Worm (Caenorhabditis elegans): ENCODE measurements around the gene F23A7.3.

DNA sequence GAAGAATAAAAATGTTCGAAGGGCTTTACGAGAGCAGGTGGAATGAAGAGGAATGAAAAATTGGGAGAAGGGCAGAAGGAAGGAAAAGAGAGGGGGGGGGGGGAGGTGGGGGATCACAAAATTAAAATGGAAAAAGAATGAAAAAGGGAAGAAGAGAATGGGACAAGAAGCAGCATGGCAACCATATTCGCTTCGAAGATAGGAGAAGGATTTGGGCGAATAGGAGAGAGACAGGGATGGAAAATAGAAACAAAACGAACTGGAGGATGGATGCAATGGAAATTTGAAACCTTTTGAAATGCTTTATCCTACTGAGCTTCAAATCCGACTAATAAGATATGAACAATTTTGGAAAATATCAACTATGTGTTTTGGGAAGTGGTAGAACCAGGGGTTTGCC, 30.9 kb downstream of the F23A7.3 start, which contains the start of gene W10G6.6:
- no peak for TF ChIP-seq nhr-90 (tag; optimal IDR thresholded peaks at IDR 0.05)
- no peak for TF ChIP-seq madf-8 (GFP tag; conservative IDR thresholded peaks at IDR 0.05)
- TF ChIP-seq F49E8.2 (tag; optimal IDR thresholded peaks at IDR 0.05; ENCODE audit: insufficient read depth), result no peak
